Fruit fly (Drosophila melanogaster) whole organism, embryonic: ENCODE data around the gene rempA.
A peak's percentile ranks its signal among the peaks of the same experiment; 100 is the strongest.

Source experiments
- ATbp ChIP-seq: fragments of 200-800 bp; sonication (Bioruptor generic); optimal IDR thresholded peaks from 2 replicates; lab custom pipeline; 2017; ENCODE audit warnings: missing biosample characterization, mild to moderate bottlenecking, missing genetic modification characterization, missing genetic modification reagents
- Abd-B ChIP-seq: fragments of 200-800 bp; sonication (Bioruptor generic); optimal IDR thresholded peaks from 2 replicates; lab custom pipeline; 2018; ENCODE audit warnings: missing biosample characterization, mild to moderate bottlenecking, missing genetic modification characterization, moderate library complexity
- Awh ChIP-seq: fragments of 200-800 bp; sonication (Bioruptor generic); IDR thresholded peaks from 2 replicates; pipeline ENCODE4, ENCODE4 v1.3.6; 2022; ENCODE audit warnings: missing biosample characterization, missing genetic modification characterization
- CG10267 ChIP-seq: fragments of 200-800 bp; sonication (Bioruptor generic); optimal IDR thresholded peaks from 2 replicates; lab custom pipeline; 2018; ENCODE audit warnings: missing biosample characterization, mild to moderate bottlenecking, missing genetic modification characterization, moderate library complexity
- CG10543 ChIP-seq: fragments of 200-800 bp; sonication (Bioruptor generic); optimal IDR thresholded peaks from 3 replicates; lab custom pipeline; 2017; ENCODE audit warnings: missing biosample characterization, mild to moderate bottlenecking, missing genetic modification characterization, moderate library complexity
- CG11695 ChIP-seq: fragments of 200-800 bp; sonication (Bioruptor generic); IDR thresholded peaks from 3 replicates; pipeline ENCODE4 v1.3.6; 2022; ENCODE audit warnings: missing biosample characterization, missing genetic modification characterization
- CG12155 ChIP-seq: fragments of 200-800 bp; sonication (Bioruptor generic); optimal IDR thresholded peaks from 3 replicates; lab custom pipeline; 2016; ENCODE audit warnings: missing biosample characterization, missing genetic modification characterization
- CG12391 ChIP-seq: fragments of 200-800 bp; sonication (Bioruptor generic); optimal IDR thresholded peaks from 3 replicates; lab custom pipeline; 2018; ENCODE audit warnings: missing biosample characterization, mild to moderate bottlenecking, missing genetic modification characterization, moderate library complexity
- CG1602 ChIP-seq: fragments of 200-800 bp; sonication (Bioruptor generic); optimal IDR thresholded peaks from 3 replicates; lab custom pipeline; 2016; ENCODE audit warnings: missing biosample characterization, missing genetic modification characterization
- CG1603 ChIP-seq: fragments of 200-800 bp; sonication (Bioruptor generic); optimal IDR thresholded peaks from 2 replicates; lab custom pipeline; 2019; ENCODE audit warnings: missing biosample characterization, mild to moderate bottlenecking, missing genetic modification characterization, moderate library complexity
- CG17568 ChIP-seq: fragments of 200-800 bp; sonication (Bioruptor generic); optimal IDR thresholded peaks from 2 replicates; lab custom pipeline; 2018; ENCODE audit warnings: missing biosample characterization, mild to moderate bottlenecking, missing genetic modification characterization, moderate library complexity
- CG1792 ChIP-seq: fragments of 200-800 bp; sonication (Bioruptor generic); optimal IDR thresholded peaks from 2 replicates; lab custom pipeline; 2016; ENCODE audit warnings: missing biosample characterization, missing genetic modification characterization
- CG18599 ChIP-seq: fragments of 200-800 bp; sonication (Bioruptor generic); optimal IDR thresholded peaks from 3 replicates; lab custom pipeline; 2017; ENCODE audit warnings: missing biosample characterization, missing genetic modification characterization, mild to moderate bottlenecking, moderate library complexity, missing genetic modification reagents
- CG32772 ChIP-seq: fragments of 200-800 bp; sonication (Bioruptor generic); IDR thresholded peaks from 2 replicates; pipeline ENCODE4 v1.3.6; 2022; ENCODE audit warnings: missing biosample characterization, missing genetic modification characterization
- CG34422 ChIP-seq: fragments of 200-800 bp; sonication (Bioruptor generic); IDR thresholded peaks from 3 replicates; pipeline ENCODE4 v1.3.6; 2022; ENCODE audit warnings: missing biosample characterization, missing genetic modification characterization
- CG3995 ChIP-seq: fragments of 200-800 bp; sonication (Bioruptor generic); optimal IDR thresholded peaks from 3 replicates; lab custom pipeline; 2016; ENCODE audit warnings: missing biosample characterization, missing genetic modification characterization
- CG4404 ChIP-seq: fragments of 200-800 bp; sonication (Bioruptor generic); IDR thresholded peaks from 2 replicates; pipeline ENCODE4 v1.3.6; 2022; ENCODE audit warnings: missing biosample characterization, missing genetic modification characterization
- CG4730 ChIP-seq: fragments of 200-800 bp; sonication (Bioruptor generic); IDR thresholded peaks from 2 replicates; pipeline ENCODE4 v1.3.6; 2022; ENCODE audit warnings: missing biosample characterization, missing genetic modification characterization
- CG5953 ChIP-seq: fragments of 200-800 bp; sonication (Bioruptor generic); IDR thresholded peaks from 2 replicates; pipeline ENCODE4 v1.3.6; 2022; ENCODE audit warnings: missing biosample characterization, missing genetic modification characterization
- CG7357 ChIP-seq: fragments of 200-800 bp; sonication (Bioruptor generic); IDR thresholded peaks from 3 replicates; pipeline ENCODE4 v1.3.6; 2022; ENCODE audit warnings: missing biosample characterization, missing genetic modification characterization
- CG8281 ChIP-seq: fragments of 200-800 bp; sonication (Bioruptor generic); optimal IDR thresholded peaks from 2 replicates; lab custom pipeline; 2018; ENCODE audit warnings: missing biosample characterization, mild to moderate bottlenecking, missing genetic modification characterization, moderate library complexity
- CG9876 ChIP-seq: fragments of 200-800 bp; sonication (Bioruptor generic); optimal IDR thresholded peaks from 2 replicates; lab custom pipeline; 2016; ENCODE audit warnings: missing biosample characterization, missing genetic modification characterization
- E2f2 ChIP-seq: fragments of 200-800 bp; sonication (Bioruptor generic); IDR thresholded peaks from 2 replicates; pipeline ENCODE4 v1.3.6; 2022; ENCODE audit warnings: missing biosample characterization, missing genetic modification characterization
- Ets65A ChIP-seq: fragments of 200-800 bp; sonication (Bioruptor generic); peaks from one replicate; lab custom pipeline; 2016; ENCODE audit warnings: missing biosample characterization, missing genetic modification characterization
- GATAe ChIP-seq: fragments of 200-800 bp; sonication (Bioruptor generic); conservative IDR thresholded peaks from 2 replicates; pipeline ENCODE4 v1.3.6; 2022; ENCODE audit warnings: missing biosample characterization, missing genetic modification characterization
- HLH3B ChIP-seq: fragments of 200-800 bp; sonication (Bioruptor generic); IDR thresholded peaks from 2 replicates; pipeline ENCODE4 v1.3.6; 2022; ENCODE audit warnings: missing biosample characterization, missing genetic modification characterization
- Hmr ChIP-seq: fragments of 200-800 bp; sonication (Bioruptor generic); optimal IDR thresholded peaks from 3 replicates; lab custom pipeline; 2017; ENCODE audit warnings: mild to moderate bottlenecking, missing biosample characterization, missing genetic modification reagents, missing genetic modification characterization
- Hr3 ChIP-seq: fragments of 200-800 bp; sonication (Bioruptor generic); optimal IDR thresholded peaks from 3 replicates; lab custom pipeline; 2016; ENCODE audit warnings: missing biosample characterization, missing genetic modification characterization
- Nf-YC ChIP-seq: fragments of 200-800 bp; optimal IDR thresholded peaks from 3 replicates; lab custom pipeline; 2019; ENCODE audit warnings: missing biosample characterization, mild to moderate bottlenecking, missing genetic modification characterization, moderate library complexity
- Taf1 ChIP-seq: fragments of 200-800 bp; sonication (Bioruptor generic); IDR thresholded peaks from 2 replicates; pipeline ENCODE4 v1.3.6; 2022; ENCODE audit warnings: missing biosample characterization, missing genetic modification characterization
- ap ChIP-seq: fragments of 200-800 bp; sonication (Bioruptor generic); IDR thresholded peaks from 2 replicates; pipeline ENCODE4 v1.3.6; 2022; ENCODE audit warnings: missing biosample characterization, missing genetic modification characterization
- ara ChIP-seq: fragments of 200-800 bp; sonication (Bioruptor generic); IDR thresholded peaks from 2 replicates; pipeline ENCODE4 v1.3.6; 2022; ENCODE audit warnings: missing biosample characterization, missing genetic modification characterization
- az2 ChIP-seq: fragments of 200-800 bp; sonication (Bioruptor generic); optimal IDR thresholded peaks from 3 replicates; lab custom pipeline; 2016; ENCODE audit warnings: missing biosample characterization, missing genetic modification characterization
- crc ChIP-seq: fragments of 200-800 bp; sonication (Bioruptor generic); optimal IDR thresholded peaks from 2 replicates; lab custom pipeline; 2016; ENCODE audit warnings: missing biosample characterization, missing genetic modification characterization
- dmrt99B ChIP-seq: fragments of 200-800 bp; sonication (Bioruptor generic); optimal IDR thresholded peaks from 2 replicates; lab custom pipeline; 2018; ENCODE audit warnings: missing biosample characterization, mild to moderate bottlenecking, missing genetic modification characterization, moderate library complexity
- dpn ChIP-seq, 2 experiments: fragments of 200-800 bp; sonication (Bioruptor generic); optimal IDR thresholded peaks; 3 replicates each; lab custom pipeline; 2016; ENCODE audit warnings: missing biosample characterization in 2 of 2, missing genetic modification characterization in 2 of 2
- emc ChIP-seq: fragments of 200-800 bp; sonication (Bioruptor generic); optimal IDR thresholded peaks from 2 replicates; lab custom pipeline; 2016; ENCODE audit warnings: missing biosample characterization, missing genetic modification characterization
- gsb-n ChIP-seq: fragments of 200-800 bp; sonication (Bioruptor generic); optimal IDR thresholded peaks from 3 replicates; lab custom pipeline; 2018; ENCODE audit warnings: missing biosample characterization, mild to moderate bottlenecking, missing genetic modification characterization
- lbe ChIP-seq: fragments of 200-800 bp; sonication (Bioruptor generic); optimal IDR thresholded peaks from 2 replicates; lab custom pipeline; 2016; ENCODE audit warnings: missing biosample characterization, mild to moderate bottlenecking, missing genetic modification characterization
- nerfin-1 ChIP-seq: fragments of 200-800 bp; sonication (Bioruptor generic); optimal IDR thresholded peaks from 3 replicates; lab custom pipeline; 2019; ENCODE audit warnings: missing biosample characterization, mild to moderate bottlenecking, missing genetic modification characterization, moderate library complexity
- org-1 ChIP-seq: fragments of 200-800 bp; sonication (Bioruptor generic); optimal IDR thresholded peaks from 2 replicates; lab custom pipeline; 2017; ENCODE audit warnings: missing biosample characterization, missing genetic modification characterization
- pnt ChIP-seq: fragments of 200-800 bp; sonication (Bioruptor generic); optimal IDR thresholded peaks from 3 replicates; lab custom pipeline; 2016; ENCODE audit warnings: missing biosample characterization, missing genetic modification characterization
- pum ChIP-seq: fragments of 200-800 bp; sonication (Bioruptor generic); optimal IDR thresholded peaks from 2 replicates; lab custom pipeline; 2016; ENCODE audit warnings: missing biosample characterization, missing genetic modification characterization
- pzg ChIP-seq: fragments of 200-800 bp; sonication (Bioruptor generic); optimal IDR thresholded peaks from 3 replicates; lab custom pipeline; 2018; ENCODE audit warnings: missing biosample characterization, mild to moderate bottlenecking, missing genetic modification characterization, moderate library complexity
- repo ChIP-seq: fragments of 200-800 bp; sonication (Bioruptor generic); optimal IDR thresholded peaks from 2 replicates; lab custom pipeline; 2016; ENCODE audit warnings: missing biosample characterization, missing genetic modification characterization
- run ChIP-seq: fragments of 200-800 bp; sonication (Bioruptor generic); optimal IDR thresholded peaks from 3 replicates; lab custom pipeline; 2018; ENCODE audit warnings: missing biosample characterization, mild to moderate bottlenecking, missing genetic modification characterization
- sens ChIP-seq: fragments of 200-800 bp; sonication (Bioruptor generic); peaks from one replicate; lab custom pipeline; 2016; ENCODE audit warnings: missing biosample characterization, missing genetic modification characterization
- sna ChIP-seq: fragments of 200-800 bp; sonication (Bioruptor generic); IDR thresholded peaks from 2 replicates; pipeline ENCODE4 v1.3.6; 2022; ENCODE audit warnings: missing biosample characterization, missing genetic modification characterization; ENCODE audit not compliant: partially characterized antibody
- stwl ChIP-seq: fragments of 200-800 bp; sonication (Bioruptor generic); optimal IDR thresholded peaks from 3 replicates; lab custom pipeline; 2018; ENCODE audit warnings: missing biosample characterization, mild to moderate bottlenecking, missing genetic modification characterization, moderate library complexity
- tin ChIP-seq: fragments of 200-800 bp; sonication (Bioruptor generic); optimal IDR thresholded peaks from 3 replicates; lab custom pipeline; 2016; ENCODE audit warnings: missing biosample characterization, missing genetic modification characterization
- vvl ChIP-seq: fragments of 200-800 bp; sonication (Bioruptor generic); IDR thresholded peaks from 2 replicates; pipeline ENCODE4 v1.3.6; 2022; ENCODE audit warnings: missing biosample characterization, missing genetic modification characterization
- zfh1 ChIP-seq: fragments of 200-800 bp; sonication (Bioruptor generic); IDR thresholded peaks from 3 replicates; pipeline ENCODE4 v1.3.6; 2022; ENCODE audit warnings: missing biosample characterization, missing genetic modification characterization

The rempA gene

dm6 chr2L:530245-530644 is 29.9 kb downstream of the rempA start (continued):
- TF ChIP-seq org-1 (GFP tag; lab: Kevin White, UChicago) (peak; percentile 17), Taf1 (GFP tag; lab: Robert Waterston, UW) (no peak), CG11695 (0 out of 3 replicates have a peak, but pooled peaks have one; percentile 26), CG8281 (tag; lab: Kevin White, UChicago) (no peak), CG10543 (no peak), dmrt99B (peak; percentile 35), CG4730 (GFP tag; lab: Robert Waterston, UW) (no peak), CG1602 (GFP tag; lab: Kevin White, UChicago) (peak; percentile 4), CG17568 (GFP tag; lab: Kevin White, UChicago) (no peak), stwl (tag; lab: Kevin White, UChicago) (no peak), dpn (GFP tag; optimal IDR thresholded peaks at IDR 0.05; lab: Kevin White, UChicago) (peak; percentile 15 to 18), lbe (GFP tag; lab: Kevin White, UChicago) (peak; percentile 75), GATAe (no peak), CG32772 (GFP tag; lab: Robert Waterston, UW) (0 out of 2 replicates have a peak, but pooled peaks have one; percentile 8), pnt (peak; percentile 18), CG4404 (GFP tag; lab: Robert Waterston, UW) (no peak), CG12155 (GFP tag; lab: Kevin White, UChicago) (no peak), az2 (GFP tag; lab: Kevin White, UChicago) (no peak), sna (GFP tag; lab: Robert Waterston, UW) (no peak), Abd-B (GFP tag; lab: Kevin White, UChicago) (no peak), nerfin-1 (tag; lab: Kevin White, UChicago) (no peak), ara (GFP tag; lab: Robert Waterston, UW) (no peak), CG1603 (tag; lab: Kevin White, UChicago) (no peak), ATbp (GFP tag; lab: Kevin White, UChicago) (peak; percentile 20), pzg (no peak), pum (GFP tag; lab: Kevin White, UChicago) (peak; percentile 7), gsb-n (no peak), Nf-YC (tag; lab: Kevin White, UChicago) (no peak), E2f2 (no peak), Hmr (GFP tag; lab: Kevin White, UChicago) (peak; percentile 2), HLH3B (GFP tag; lab: Robert Waterston, UW) (0 out of 2 replicates have a peak, but pooled peaks have one; percentile 4), CG3995 (no peak), CG12391 (tag; lab: Kevin White, UChicago) (peak; percentile 12), Ets65A (GFP tag; lab: Kevin White, UChicago) (peak; percentile 74), repo (GFP tag; lab: Kevin White, UChicago) (no peak), crc (no peak), tin (peak; percentile 33), CG10267 (no peak), Hr3 (GFP tag; lab: Kevin White, UChicago) (peak; percentile 14), CG18599 (GFP tag; lab: Kevin White, UChicago) (peak; percentile 45), sens (peak; percentile 80), CG5953 (GFP tag; lab: Robert Waterston, UW) (no peak), CG1792 (no peak), CG34422 (GFP tag; lab: Robert Waterston, UW) (peak; percentile 28; the same call in 1 of the 3 replicates), vvl (GFP tag; lab: Robert Waterston, UW) (0 out of 2 replicates have a peak, but pooled peaks have one; percentile 22), emc (GFP tag; lab: Kevin White, UChicago) (no peak), CG7357 (GFP tag; lab: Robert Waterston, UW) (no peak), Awh (GFP tag; lab: Robert Waterston, UW) (0 out of 2 replicates have a peak, but pooled peaks have one; percentile 19), zfh1 (GFP tag; lab: Robert Waterston, UW) (peak; percentile 9; the same call in 1 of the 3 replicates), run (tag; lab: Kevin White, UChicago) (no peak), ap (GFP tag; lab: Robert Waterston, UW) (no peak), CG9876 (peak; percentile 18)
